Worm (Caenorhabditis elegans) whole organism, late embryonic: Measurements from ENCODE around the gene T14B4.5.

Experiments used
- C38D4.7 ChIP-seq: fragments of 200-800 bp; sonication (Bioruptor generic); optimal IDR thresholded peaks from 2 replicates; lab custom pipeline; 2018; ENCODE audit warnings: mild to moderate bottlenecking, missing genetic modification characterization, moderate library complexity, missing compliant biosample characterization
- F13H6.1 ChIP-seq: sonication (generic microtip); optimal IDR thresholded peaks from 2 replicates; lab custom pipeline; 2016; ENCODE audit warnings: missing genetic modification characterization, missing compliant biosample characterization
- Y22D7AL.16 ChIP-seq: sonication (generic microtip); optimal IDR thresholded peaks from 2 replicates; lab custom pipeline; 2016; ENCODE audit warnings: missing genetic modification characterization, missing compliant biosample characterization
- ahr-1 ChIP-seq: sonication (generic microtip); optimal IDR thresholded peaks from 2 replicates; lab custom pipeline; 2016; ENCODE audit warnings: missing genetic modification characterization, missing compliant biosample characterization
- ceh-30 ChIP-seq: fragments of 150-350 bp; optimal IDR thresholded peaks from 2 replicates; lab custom pipeline; 2014; ENCODE audit warnings: missing biosample characterization, missing genetic modification characterization
- ceh-31 ChIP-seq: sonication (generic microtip); optimal IDR thresholded peaks from 2 replicates; lab custom pipeline; 2016; ENCODE audit warnings: missing genetic modification characterization, missing compliant biosample characterization
- ceh-48 ChIP-seq: sonication (generic microtip); optimal IDR thresholded peaks from 2 replicates; lab custom pipeline; 2016; ENCODE audit warnings: missing genetic modification characterization, inconsistent platforms, missing compliant biosample characterization
- ceh-9 ChIP-seq: sonication (generic microtip); optimal IDR thresholded peaks from 2 replicates; lab custom pipeline; 2016; ENCODE audit warnings: mild to moderate bottlenecking, missing genetic modification characterization, inconsistent platforms, missing compliant biosample characterization
- che-1 ChIP-seq: sonication (generic microtip); optimal IDR thresholded peaks from 2 replicates; lab custom pipeline; 2016; ENCODE audit warnings: mild to moderate bottlenecking, missing genetic modification characterization, missing compliant biosample characterization
- dve-1 ChIP-seq: sonication (generic microtip); optimal IDR thresholded peaks from 2 replicates; lab custom pipeline; 2017; ENCODE audit warnings: antibody characterized with exemption, mild to moderate bottlenecking, missing genetic modification characterization, missing compliant biosample characterization
- elt-2 ChIP-seq: sonication (generic microtip); optimal IDR thresholded peaks from 2 replicates; lab custom pipeline; 2016; ENCODE audit warnings: missing genetic modification reagents, missing genetic modification characterization, missing compliant biosample characterization
- elt-4 ChIP-seq: sonication (generic microtip); optimal IDR thresholded peaks from 2 replicates; lab custom pipeline; 2016; ENCODE audit warnings: missing genetic modification characterization, missing compliant biosample characterization
- fax-1 ChIP-seq: sonication (generic microtip); optimal IDR thresholded peaks from 2 replicates; lab custom pipeline; 2016; ENCODE audit warnings: missing genotype, missing genetic modification characterization, missing compliant biosample characterization
- fkh-10 ChIP-seq: fragments of 150-350 bp; optimal IDR thresholded peaks from 2 replicates; lab custom pipeline; 2014; ENCODE audit warnings: missing biosample characterization, missing genetic modification reagents, missing genetic modification characterization
- gmeb-2 ChIP-seq: sonication (generic microtip); optimal IDR thresholded peaks from 2 replicates; lab custom pipeline; 2016; ENCODE audit warnings: missing genetic modification characterization, inconsistent platforms, missing compliant biosample characterization
- hlh-13 ChIP-seq: fragments of 200-800 bp; sonication (Bioruptor generic); optimal IDR thresholded peaks from 2 replicates; lab custom pipeline; 2018; ENCODE audit warnings: mild to moderate bottlenecking, missing genetic modification characterization, missing compliant biosample characterization
- hlh-15 ChIP-seq: sonication (generic microtip); optimal IDR thresholded peaks from 2 replicates; lab custom pipeline; 2016; ENCODE audit warnings: missing genetic modification characterization, missing compliant biosample characterization
- hlh-30 ChIP-seq: sonication (generic microtip); optimal IDR thresholded peaks from 2 replicates; lab custom pipeline; 2017; ENCODE audit warnings: antibody characterized with exemption, missing genetic modification characterization, missing compliant biosample characterization; ENCODE audit not compliant: insufficient read depth
- madf-2 ChIP-seq: sonication (generic microtip); optimal IDR thresholded peaks from 2 replicates; lab custom pipeline; 2017; ENCODE audit warnings: missing genetic modification characterization, missing compliant biosample characterization
- nfya-1 ChIP-seq: sonication (generic microtip); optimal IDR thresholded peaks from 2 replicates; lab custom pipeline; 2017; ENCODE audit warnings: missing genetic modification characterization, mild to moderate bottlenecking, missing compliant biosample characterization, antibody characterized with exemption, moderate library complexity
- nhr-11 ChIP-seq: fragments of 150-350 bp; optimal IDR thresholded peaks from 2 replicates; lab custom pipeline; 2014; ENCODE audit warnings: missing biosample characterization, missing genetic modification characterization
- nhr-232 ChIP-seq: sonication (generic microtip); optimal IDR thresholded peaks from 2 replicates; lab custom pipeline; 2016; ENCODE audit warnings: missing genetic modification characterization, missing compliant biosample characterization
- odd-2 ChIP-seq: sonication (generic microtip); optimal IDR thresholded peaks from 2 replicates; lab custom pipeline; 2017; ENCODE audit warnings: antibody characterized with exemption, mild to moderate bottlenecking, missing genetic modification characterization, missing compliant biosample characterization
- pat-9 ChIP-seq: fragments of 200-800 bp; sonication (Bioruptor generic); optimal IDR thresholded peaks from 2 replicates; lab custom pipeline; 2018; ENCODE audit warnings: mild to moderate bottlenecking, missing genetic modification characterization, moderate library complexity, missing compliant biosample characterization
- pax-1 ChIP-seq: fragments of 150-350 bp; optimal IDR thresholded peaks from 2 replicates; lab custom pipeline; 2014; ENCODE audit warnings: missing biosample characterization, missing genetic modification characterization
- pha-4 ChIP-seq: fragments of 150-350 bp; optimal IDR thresholded peaks from 2 replicates; lab custom pipeline; 2018; ENCODE audit warnings: missing biosample characterization, missing genetic modification reagents, missing genetic modification characterization
- sdc-2 ChIP-seq: sonication (generic microtip); optimal IDR thresholded peaks from 2 replicates; lab custom pipeline; 2016; ENCODE audit warnings: missing genotype, missing genetic modification characterization, missing compliant biosample characterization
- syd-9 ChIP-seq: sonication (generic microtip); optimal IDR thresholded peaks from 2 replicates; lab custom pipeline; 2016; ENCODE audit warnings: mild to moderate bottlenecking, missing genetic modification characterization, moderate library complexity, missing compliant biosample characterization
- tbx-2 ChIP-seq: sonication (generic microtip); optimal IDR thresholded peaks from 2 replicates; lab custom pipeline; 2016; ENCODE audit warnings: missing genetic modification characterization, missing compliant biosample characterization
- tbx-7 ChIP-seq: sonication (generic microtip); optimal IDR thresholded peaks from 2 replicates; lab custom pipeline; 2016; ENCODE audit warnings: missing genotype, missing genetic modification characterization, missing compliant biosample characterization
- unc-42 ChIP-seq: sonication (generic microtip); optimal IDR thresholded peaks from 2 replicates; lab custom pipeline; 2016; ENCODE audit warnings: missing genotype, missing genetic modification characterization, missing compliant biosample characterization
- unc-55 ChIP-seq: sonication (generic microtip); optimal IDR thresholded peaks from 2 replicates; lab custom pipeline; 2017; ENCODE audit warnings: missing biosample characterization, missing genetic modification reagents, missing genetic modification characterization
- zip-5 ChIP-seq: sonication (generic microtip); optimal IDR thresholded peaks from 2 replicates; lab custom pipeline; 2016; ENCODE audit warnings: missing genetic modification characterization, missing compliant biosample characterization
- ztf-16 ChIP-seq: sonication (generic microtip); optimal IDR thresholded peaks from 2 replicates; lab custom pipeline; 2017; ENCODE audit warnings: missing genetic modification characterization, missing compliant biosample characterization

The T14B4.5 gene

ce11 chrII:6745783-6746182 lies 29.1 kb downstream of the T14B4.5 start, which contains the start of gene ins-14:
ins-14 (minus strand) TSS chrII:6745814.
- no peak for TF ChIP-seq hlh-15

ce11 chrII:6746404-6746803 lies 29.7 kb downstream of the T14B4.5 start, which contains the start of gene F41G3.5:
F41G3.5 (plus strand) TSS chrII:6746704.
- TF ChIP-seq ceh-48 (tag; lab: Kevin White, UChicago) (no peak), tbx-2 (tag; lab: Kevin White, UChicago) (no peak), fax-1 (tag; lab: Kevin White, UChicago) (no peak), unc-42 (tag; lab: Kevin White, UChicago) (no peak), madf-2 (tag; lab: Kevin White, UChicago) (no peak), nhr-232 (tag; lab: Kevin White, UChicago) (no peak), elt-2 (tag; lab: Kevin White, UChicago) (no peak), pax-1 (tag; lab: Kevin White, UChicago) (no peak), fkh-10 (GFP tag; lab: Kevin White, UChicago) (no peak), unc-55 (GFP tag; lab: Kevin White, UChicago) (no peak), hlh-30 (no peak), C38D4.7 (GFP tag; lab: Kevin White, UChicago) (no peak), ceh-31 (tag; lab: Kevin White, UChicago) (no peak), pha-4 (tag; lab: Kevin White, UChicago) (no peak), Y22D7AL.16 (tag; lab: Kevin White, UChicago) (no peak), hlh-15 (no peak), nhr-11 (tag; lab: Kevin White, UChicago) (no peak)

DNA sequence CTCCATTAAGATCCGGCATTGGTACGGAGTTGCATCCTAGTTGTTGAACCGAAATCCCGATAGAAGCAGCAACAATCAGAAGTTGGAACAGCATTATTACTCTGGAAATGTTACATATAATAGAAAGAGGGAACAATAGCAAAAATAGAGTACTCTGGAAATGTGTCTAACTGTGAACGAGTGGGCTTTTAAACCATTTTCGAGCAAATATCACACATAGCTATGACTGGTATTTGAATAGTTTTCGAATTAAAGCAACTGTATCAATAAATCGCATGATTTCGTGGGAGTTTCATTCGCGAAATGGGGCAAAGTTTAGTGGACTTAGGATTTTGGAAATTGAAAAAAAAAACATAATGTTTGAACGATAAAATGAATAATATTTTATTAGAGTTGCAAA lies 32.8 kb downstream of the T14B4.5 start, which contains the start of gene F41G3.10:
TSS of gene F41G3.10 (minus strand) at position 101 of the 400 bp plus-strand sequence.
- TF ChIP-seq zip-5 (no peak), pat-9 (tag; lab: Kevin White, UChicago) (no peak), pax-1 (tag; lab: Kevin White, UChicago) (no peak), odd-2 (tag; lab: Kevin White, UChicago) (no peak), F13H6.1 (tag; lab: Kevin White, UChicago) (no peak)

DNA sequence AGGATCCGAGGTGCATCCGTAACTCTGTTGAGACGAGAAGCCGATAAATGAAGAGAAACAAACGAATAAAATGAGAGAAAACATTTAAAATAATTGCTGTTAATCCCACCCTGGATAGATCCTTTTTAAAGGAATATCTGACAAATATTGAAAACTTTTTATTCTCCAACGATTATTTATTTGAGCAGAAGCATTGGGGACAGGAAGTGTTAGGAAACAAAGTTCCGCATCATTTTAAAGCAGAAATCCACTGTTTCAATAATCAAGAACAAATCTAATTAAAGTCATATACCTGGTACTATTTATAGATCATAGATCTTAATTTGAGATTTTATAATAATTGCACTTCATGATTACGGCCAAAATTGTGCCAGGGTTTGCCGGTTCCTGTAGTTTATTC lies 34.3 kb downstream of the T14B4.5 start, which contains the start of gene F41G3.20:
TSS of gene F41G3.20 (minus strand) at position 101 of the 400 bp plus-strand sequence.
- TF ChIP-seq pax-1 (tag; lab: Kevin White, UChicago) (no peak), pat-9 (tag; lab: Kevin White, UChicago) (no peak), ztf-16 (tag; lab: Kevin White, UChicago) (no peak), sdc-2 (tag; lab: Kevin White, UChicago) (no peak), syd-9 (tag; lab: Kevin White, UChicago) (no peak), nhr-11 (tag; lab: Kevin White, UChicago) (no peak), pha-4 (tag; lab: Kevin White, UChicago) (no peak), ceh-30 (tag; lab: Kevin White, UChicago) (no peak), elt-4 (tag; lab: Kevin White, UChicago) (no peak), ceh-9 (tag; lab: Kevin White, UChicago) (no peak)

DNA sequence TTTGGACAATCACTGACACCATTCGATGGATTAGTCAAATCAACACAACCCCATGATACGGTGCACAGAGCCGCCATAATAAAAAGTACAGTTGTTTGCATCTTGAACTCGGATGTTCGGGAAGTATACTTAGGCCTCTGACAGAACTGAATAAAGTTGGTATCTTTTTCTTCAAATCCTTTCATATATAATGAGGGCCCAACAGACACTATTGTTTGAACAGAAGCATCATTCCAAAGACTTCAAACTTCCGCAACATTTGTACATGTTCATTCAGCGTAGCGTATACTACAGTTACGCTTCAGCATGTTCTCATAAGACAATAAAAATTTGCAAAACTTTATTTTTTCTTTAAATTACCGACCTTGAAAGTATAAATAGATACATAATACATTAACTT lies 35.4 kb downstream of the T14B4.5 start, which contains the start of gene F41G3.19:
TSS of gene F41G3.19 (minus strand) at position 101 of the 400 bp plus-strand sequence.
- TF ChIP-seq tbx-7 (tag; lab: Kevin White, UChicago) = no peak
- TF ChIP-seq nhr-11 (tag; lab: Kevin White, UChicago) = no peak
- TF ChIP-seq gmeb-2 (tag; lab: Kevin White, UChicago) = no peak
- TF ChIP-seq sdc-2 (tag; lab: Kevin White, UChicago) = no peak
- TF ChIP-seq pha-4 (tag; lab: Kevin White, UChicago) = no peak
- no peak for TF ChIP-seq ztf-16 (tag; lab: Kevin White, UChicago)
- TF ChIP-seq nhr-232 (tag; lab: Kevin White, UChicago) = no peak
- no peak for TF ChIP-seq che-1 (tag; lab: Kevin White, UChicago)
- no peak for TF ChIP-seq nfya-1 (tag; lab: Kevin White, UChicago)
- TF ChIP-seq ahr-1 (tag; lab: Kevin White, UChicago) = no peak
- TF ChIP-seq hlh-13 (GFP tag; lab: Kevin White, UChicago) = no peak
- TF ChIP-seq syd-9 (tag; lab: Kevin White, UChicago) = no peak
- no peak for TF ChIP-seq dve-1 (tag; lab: Kevin White, UChicago)
